Worm (Caenorhabditis elegans) whole organism, young adult: ENCODE data around the gene C27D8.1.

ENCODE experiments used
- efl-1 ChIP-seq: fragments of 150-350 bp; optimal IDR thresholded peaks from 2 replicates; lab custom pipeline; 2014; ENCODE audit warnings: missing biosample characterization, missing genetic modification reagents, missing genetic modification characterization
- nfyb-1 ChIP-seq: fragments of 200-800 bp; sonication (Bioruptor generic); IDR thresholded peaks from 2 replicates; pipeline ENCODE4 v1.3.6; 2022; ENCODE audit warnings: missing genetic modification reagents, missing genetic modification characterization, missing compliant biosample characterization
- pha-4 ChIP-seq: fragments of 150-350 bp; sonication (generic microtip); optimal IDR thresholded peaks from 2 replicates; lab custom pipeline; 2014; ENCODE audit warnings: missing biosample characterization, missing genetic modification reagents, missing genetic modification characterization
- ztf-25 ChIP-seq: fragments of 200-800 bp; sonication (Bioruptor generic); IDR thresholded peaks from 2 replicates; pipeline ENCODE4 v1.3.6; 2022; ENCODE audit warnings: missing genetic modification reagents, missing genetic modification characterization, missing compliant biosample characterization

- TF ChIP-seq nfyb-1 (GFP tag; lab: Robert Waterston, UW) (no peak), pha-4 (tag; lab: Kevin White, UChicago) (no peak), efl-1 (GFP tag; lab: Kevin White, UChicago) (no peak), ztf-25 (no peak)
Observed at ce11 chrIV:12728162-12728561, 10.5 kb downstream of the C27D8.1 start.
